Fruit fly (Drosophila melanogaster): ENCODE results near the gene GC1.

The GC1 gene

dm6 chr3R:11949387-11950029, 18.0 kb upstream of the GC1 start, which contains the start of gene CG31211 (continued):
- TF ChIP-seq Ravus (GFP tag; IDR thresholded peaks at IDR 0.05) (no peak), cad (GFP tag; optimal IDR thresholded peaks at IDR 0.05) (no peak), CG17829 (tag; optimal IDR thresholded peaks at IDR 0.05) (no peak), ash1 (GFP tag; optimal IDR thresholded peaks at IDR 0.05) (no peak), salm (tag; optimal IDR thresholded peaks at IDR 0.05) (no peak), knrl (GFP tag; IDR thresholded peaks at IDR 0.05; ENCODE audit: partially characterized antibody) (no peak), unpg (GFP tag; optimal IDR thresholded peaks at IDR 0.05) (no peak), CG2199 (GFP tag; IDR thresholded peaks at IDR 0.05) (no peak), tna (GFP tag; IDR thresholded peaks at IDR 0.05; ENCODE audit: partially characterized antibody) (no peak), run (tag; optimal IDR thresholded peaks at IDR 0.05) (no peak), Xrp1 (GFP tag; IDR thresholded peaks at IDR 0.05) (no peak), CG2712 (tag; optimal IDR thresholded peaks at IDR 0.05) (no peak), Opbp (GFP tag; IDR thresholded peaks at IDR 0.05; ENCODE audit: partially characterized antibody) (no peak), bigmax (GFP tag; optimal IDR thresholded peaks at IDR 0.05) (no peak), chinmo (GFP tag; IDR thresholded peaks at IDR 0.05; ENCODE audit: partially characterized antibody) (no peak), org-1 (GFP tag; optimal IDR thresholded peaks at IDR 0.05) (no peak), ara (GFP tag; IDR thresholded peaks at IDR 0.05) (no peak), CG1792 (GFP tag; optimal IDR thresholded peaks at IDR 0.05) (no peak), CG18619 (GFP tag; optimal IDR thresholded peaks at IDR 0.05) (no peak), CG31441 (GFP tag; IDR thresholded peaks at IDR 0.05) (no peak), CG15601 (tag; optimal IDR thresholded peaks at IDR 0.05) (no peak), CG5180 (GFP tag; optimal IDR thresholded peaks at IDR 0.05) (no peak), Hsf (GFP tag; optimal IDR thresholded peaks at IDR 0.05) (no peak), CG17359 (tag; optimal IDR thresholded peaks at IDR 0.05) (no peak), CG10543 (GFP tag; optimal IDR thresholded peaks at IDR 0.05) (no peak), CG15696 (tag; optimal IDR thresholded peaks at IDR 0.05) (no peak), CG1647 (GFP tag; optimal IDR thresholded peaks at IDR 0.05) (no peak), lola (GFP tag; optimal IDR thresholded peaks at IDR 0.05) (no peak), vvl (GFP tag; IDR thresholded peaks at IDR 0.05) (no peak), Vsx1 (GFP tag; optimal IDR thresholded peaks at IDR 0.05) (no peak), dimm (GFP tag; IDR thresholded peaks at IDR 0.05) (no peak), sens (GFP tag) (peak; percentile 69), CG4617 (GFP tag; optimal IDR thresholded peaks at IDR 0.05; ENCODE audit: borderline replicate concordance) (peak; percentile 70), CG16815 (GFP tag; optimal IDR thresholded peaks at IDR 0.05) (no peak), nau (GFP tag; optimal IDR thresholded peaks at IDR 0.05) (no peak), CG3065 (GFP tag; optimal IDR thresholded peaks at IDR 0.05) (no peak), CG12155 (GFP tag; optimal IDR thresholded peaks at IDR 0.05) (peak; percentile 10), wor (GFP tag; IDR thresholded peaks at IDR 0.05) (no peak), zen (tag; optimal IDR thresholded peaks at IDR 0.05) (no peak), ken (GFP tag; IDR thresholded peaks at IDR 0.05) (no peak), eyg (GFP tag; optimal IDR thresholded peaks at IDR 0.05) (no peak), sima (GFP tag; optimal IDR thresholded peaks at IDR 0.05) (no peak), CG10431 (GFP tag; optimal IDR thresholded peaks at IDR 0.05) (no peak), Deaf1 (tag; optimal IDR thresholded peaks at IDR 0.05) (peak; percentile 23), pan (optimal IDR thresholded peaks at IDR 0.05) (no peak), pan (GFP tag; optimal IDR thresholded peaks at IDR 0.05 in 1 of 2, IDR thresholded peaks at IDR 0.05 in 1 of 2) (no peak), Fer3 (tag; optimal IDR thresholded peaks at IDR 0.05) (no peak), Atf-2 (GFP tag; optimal IDR thresholded peaks at IDR 0.05) (no peak), dati (GFP tag; IDR thresholded peaks at IDR 0.05) (no peak), TFAM (GFP tag; optimal IDR thresholded peaks at IDR 0.05) (no peak), sim (GFP tag; IDR thresholded peaks at IDR 0.05) (no peak)
